Worm (Caenorhabditis elegans): ENCODE measurements around the gene thoc-2.

thoc-2 gene

DNA sequence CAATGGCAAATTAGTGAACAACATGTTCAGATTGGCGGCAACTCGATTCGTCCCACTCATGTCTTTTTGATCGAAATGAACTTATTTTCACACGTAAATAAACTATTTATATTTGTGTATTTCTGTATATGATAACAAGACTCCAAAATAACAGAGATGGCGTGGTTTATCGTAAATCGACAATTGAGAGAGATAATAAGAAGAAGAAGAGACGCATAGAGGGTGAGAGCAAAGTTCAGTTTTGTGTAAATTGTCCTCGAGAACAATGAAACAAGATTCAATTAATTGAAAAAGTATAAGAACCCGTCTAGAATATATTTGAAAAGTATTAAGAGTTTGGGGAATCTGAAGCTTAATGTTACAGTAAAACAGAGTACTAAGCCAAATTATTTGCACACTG lies 43.6 kb downstream of the thoc-2 start:
- TF ChIP-seq nhr-12 (tag; optimal IDR thresholded peaks at IDR 0.05) (no peak), ZK546.5 (tag; optimal IDR thresholded peaks at IDR 0.05) (no peak), lin-13 (GFP tag; optimal IDR thresholded peaks at IDR 0.05) (no peak), ama-1 (optimal IDR thresholded peaks at IDR 0.05) (no peak), aly-2 (tag; optimal IDR thresholded peaks at IDR 0.05) (no peak), ztf-1 (GFP tag; conservative IDR thresholded peaks at IDR 0.05) (no peak), skn-1 (tag; optimal IDR thresholded peaks at IDR 0.05) (no peak), crh-2 (tag; optimal IDR thresholded peaks at IDR 0.05) (peak; percentile 39), lsy-2 (tag; optimal IDR thresholded peaks at IDR 0.05) (no peak), sma-3 (GFP tag; optimal IDR thresholded peaks at IDR 0.05) (no peak), fos-1 (tag; optimal IDR thresholded peaks at IDR 0.05) (peak; percentile 3), elt-3 (tag; optimal IDR thresholded peaks at IDR 0.05) (no peak), Y55F3AM.14 (GFP tag; optimal IDR thresholded peaks at IDR 0.05) (no peak), elt-1 (tag; optimal IDR thresholded peaks at IDR 0.05) (no peak), sma-9 (GFP tag; optimal IDR thresholded peaks at IDR 0.05) (peak; percentile 20), sma-9 (tag; optimal IDR thresholded peaks at IDR 0.05) (no peak)

DNA sequence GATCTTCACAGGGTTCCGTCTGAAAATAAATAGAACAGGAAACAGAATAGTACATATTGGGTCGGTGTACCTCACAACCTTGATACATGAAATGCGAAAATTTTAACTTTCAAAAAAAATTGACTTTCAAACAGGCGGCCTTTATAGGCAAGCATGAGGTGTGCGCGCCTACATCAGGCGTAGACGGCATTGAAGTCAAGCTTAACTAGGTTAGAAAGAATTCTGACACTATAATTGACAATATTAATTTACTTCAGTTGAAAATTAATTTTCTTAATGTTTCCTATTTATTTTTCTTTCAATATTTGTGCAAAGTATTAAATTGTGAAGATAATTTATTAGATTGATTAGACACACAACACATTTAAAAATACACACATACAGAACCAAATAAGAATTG lies 44.1 kb downstream of the thoc-2 start, which contains the start of gene C05D11.5:
Gene C05D11.5, minus strand, starts transcription at position 101 of the 400 bp plus-strand sequence.
- TF ChIP-seq lin-39 (tag; optimal IDR thresholded peaks at IDR 0.05) (no peak), unc-39 (tag; optimal IDR thresholded peaks at IDR 0.05) (no peak), ceh-16 (tag; optimal IDR thresholded peaks at IDR 0.05) (no peak), crh-2 (tag; optimal IDR thresholded peaks at IDR 0.05) (no peak), mab-5 (tag; optimal IDR thresholded peaks at IDR 0.05) (no peak), unc-55 (GFP tag; optimal IDR thresholded peaks at IDR 0.05) (no peak), nhr-25 (tag; optimal IDR thresholded peaks at IDR 0.05) (no peak), ztf-11 (tag; optimal IDR thresholded peaks at IDR 0.05) (no peak), elt-1 (tag; optimal IDR thresholded peaks at IDR 0.05) (no peak), nhr-11 (tag; optimal IDR thresholded peaks at IDR 0.05) (no peak), ceh-82 (tag; optimal IDR thresholded peaks at IDR 0.05) (no peak), ztf-4 (tag; optimal IDR thresholded peaks at IDR 0.05) (no peak), Y55F3AM.14 (GFP tag; optimal IDR thresholded peaks at IDR 0.05) (no peak), nhr-10 (tag; optimal IDR thresholded peaks at IDR 0.05) (no peak), zag-1 (tag; optimal IDR thresholded peaks at IDR 0.05) (no peak), F13H6.1 (tag; optimal IDR thresholded peaks at IDR 0.05) (no peak), ztf-1 (GFP tag; conservative IDR thresholded peaks at IDR 0.05) (no peak), sma-9 (GFP tag; optimal IDR thresholded peaks at IDR 0.05) (no peak), sma-9 (tag; optimal IDR thresholded peaks at IDR 0.05) (no peak), nhr-6 (tag; optimal IDR thresholded peaks at IDR 0.05) (no peak)

DNA sequence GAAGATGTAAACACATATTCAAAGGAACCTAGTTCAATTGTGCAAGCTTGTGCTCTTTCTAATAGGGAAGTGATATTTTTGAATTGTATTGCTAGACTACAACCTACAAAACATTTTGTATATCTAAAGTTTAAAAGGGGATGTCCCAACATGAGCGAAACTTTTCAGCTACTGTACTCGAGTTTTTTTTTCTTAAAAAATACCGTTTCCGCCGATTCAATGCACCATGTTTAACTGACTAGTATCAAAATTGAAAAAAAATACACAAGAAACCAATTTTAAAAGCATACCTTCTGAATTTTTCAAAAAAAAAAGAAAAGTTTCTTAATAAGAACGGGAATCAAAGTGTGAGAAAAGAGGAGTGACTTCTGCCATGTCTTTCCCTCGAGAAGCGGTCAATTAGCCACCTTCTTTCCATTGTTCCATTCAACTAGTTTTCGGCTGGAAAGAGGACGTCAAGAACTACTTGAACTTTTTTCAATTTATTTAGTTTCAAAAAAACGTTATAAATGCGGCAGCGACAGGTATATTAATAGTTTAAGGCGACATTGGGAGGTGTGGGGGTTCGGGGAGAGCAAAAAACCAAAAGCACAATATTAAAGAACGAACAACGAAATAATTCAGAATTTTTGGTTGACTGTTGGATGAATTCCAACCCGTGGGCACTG lies 47.6 kb downstream of the thoc-2 start, which contains the start of gene nas-4:
Gene nas-4, minus strand, starts transcription at position 351 of the 668 bp plus-strand sequence.
- TF ChIP-seq blmp-1 (tag; optimal IDR thresholded peaks at IDR 0.05; ENCODE audit: insufficient read depth) (peak; percentile 3), C34F6.9 (tag; optimal IDR thresholded peaks at IDR 0.05) (no peak), lin-13 (GFP tag; optimal IDR thresholded peaks at IDR 0.05) (peak; percentile 42), unc-39 (tag; optimal IDR thresholded peaks at IDR 0.05) (no peak), unc-55 (GFP tag; optimal IDR thresholded peaks at IDR 0.05) (peak; percentile 7), ZK546.5 (tag; optimal IDR thresholded peaks at IDR 0.05) (no peak), ztf-11 (tag; optimal IDR thresholded peaks at IDR 0.05) (no peak), ama-1 (optimal IDR thresholded peaks at IDR 0.05) (peak; percentile 69), nhr-6 (tag; optimal IDR thresholded peaks at IDR 0.05) (peak; percentile 14), egl-27 (tag; optimal IDR thresholded peaks at IDR 0.05) (no peak), mdl-1 (tag; optimal IDR thresholded peaks at IDR 0.05) (no peak), skn-1 (tag; optimal IDR thresholded peaks at IDR 0.05) (no peak), Y55F3AM.14 (GFP tag; optimal IDR thresholded peaks at IDR 0.05) (peak; percentile 35), unc-62 (GFP tag; optimal IDR thresholded peaks at IDR 0.05) (no peak), sma-3 (GFP tag; optimal IDR thresholded peaks at IDR 0.05) (peak; percentile 46), nhr-25 (tag; optimal IDR thresholded peaks at IDR 0.05) (peak; percentile 27), nhr-21 (tag; optimal IDR thresholded peaks at IDR 0.05) (peak; percentile 17), peb-1 (tag; optimal IDR thresholded peaks at IDR 0.05) (no peak), lsy-2 (tag; optimal IDR thresholded peaks at IDR 0.05) (peak in 1 of 2 experiments; percentile 9), lin-39 (tag; optimal IDR thresholded peaks at IDR 0.05) (no peak), zag-1 (tag; optimal IDR thresholded peaks at IDR 0.05) (no peak), lin-11 (tag; optimal IDR thresholded peaks at IDR 0.05) (no peak), ztf-4 (tag; optimal IDR thresholded peaks at IDR 0.05) (peak; percentile 69), ztf-1 (GFP tag; conservative IDR thresholded peaks at IDR 0.05) (no peak), mab-5 (tag; optimal IDR thresholded peaks at IDR 0.05) (no peak), crh-2 (tag; optimal IDR thresholded peaks at IDR 0.05) (peak; percentile 36)
